Worm (Caenorhabditis elegans): ENCODE results near the gene K08F8.15.

- TF ChIP-seq unc-39 (tag; optimal IDR thresholded peaks at IDR 0.05), result no peak
- TF ChIP-seq lsy-2 (tag; optimal IDR thresholded peaks at IDR 0.05), result no peak
- no peak for TF ChIP-seq snpc-4 (tag; optimal IDR thresholded peaks at IDR 0.05)
- no peak for TF ChIP-seq blmp-1 (tag; optimal IDR thresholded peaks at IDR 0.05)
- no peak for TF ChIP-seq nhr-76 (tag; optimal IDR thresholded peaks at IDR 0.05)
- TF ChIP-seq ztf-11 (tag; optimal IDR thresholded peaks at IDR 0.05), result no peak
- no peak for TF ChIP-seq ces-1 (GFP tag; optimal IDR thresholded peaks at IDR 0.05)
- TF ChIP-seq unc-62 (GFP tag; optimal IDR thresholded peaks at IDR 0.05), result no peak
These were observed 41.9 kb downstream of the K08F8.15 start, which contains the start of gene F07H5.10 for ce11 chrII:8808482-8808881.

Data from whole organism, mixed stage, embryonic.